Worm (Caenorhabditis elegans) whole organism, L4 larva: ENCODE data around the gene F36G9.7.

Experiments
- F26F4.8 ChIP-seq: fragments of 200-800 bp; sonication (Bioruptor generic); conservative IDR thresholded peaks from 2 replicates; pipeline ENCODE4 v1.3.6; 2022; ENCODE audit warnings: missing genetic modification characterization, missing compliant biosample characterization
- T20F7.1 ChIP-seq: fragments of 200-800 bp; sonication (Bioruptor generic); optimal IDR thresholded peaks from 2 replicates; lab custom pipeline; 2018; ENCODE audit warnings: mild to moderate bottlenecking, missing genetic modification characterization, missing compliant biosample characterization
- Y105C5A.15 ChIP-seq: fragments of 200-800 bp; sonication (Bioruptor generic); IDR thresholded peaks from 2 replicates; pipeline ENCODE4 v1.3.6; 2022; ENCODE audit warnings: missing genetic modification characterization, missing compliant biosample characterization
- Y5F2A.4 ChIP-seq: fragments of 200-800 bp; sonication (Bioruptor generic); optimal IDR thresholded peaks from 2 replicates; lab custom pipeline; 2018; ENCODE audit warnings: mild to moderate bottlenecking, missing genetic modification characterization, missing compliant biosample characterization
- ZK337.2 ChIP-seq: fragments of 200-800 bp; sonication (Bioruptor generic); IDR thresholded peaks from 2 replicates; pipeline ENCODE4 v1.3.6; 2022; ENCODE audit warnings: missing genetic modification reagents, missing genetic modification characterization, missing compliant biosample characterization
- arid-1 ChIP-seq: fragments of 200-800 bp; sonication (Bioruptor generic); conservative IDR thresholded peaks from 2 replicates; pipeline ENCODE4 v1.3.6; 2022; ENCODE audit warnings: missing genetic modification reagents, missing genetic modification characterization, missing compliant biosample characterization
- attf-4 ChIP-seq: sonication (generic microtip); optimal IDR thresholded peaks from 3 replicates; lab custom pipeline; 2017; ENCODE audit warnings: missing biosample characterization, missing genetic modification characterization
- ceh-28 ChIP-seq: fragments of 150-350 bp; optimal IDR thresholded peaks from 2 replicates; lab custom pipeline; 2014; ENCODE audit warnings: missing biosample characterization, missing genetic modification reagents, missing genetic modification characterization
- ceh-62 ChIP-seq: sonication (generic microtip); optimal IDR thresholded peaks from 2 replicates; lab custom pipeline; 2017; ENCODE audit warnings: missing biosample characterization, missing genetic modification characterization
- daf-16 ChIP-seq, 3 experiments: sonication (generic microtip); optimal IDR thresholded peaks; 2 replicates each; lab custom pipeline; 2016 to 2017; ENCODE audit warnings: missing genetic modification characterization in 3 of 3, missing genetic modification reagents in 3 of 3, mild to moderate bottlenecking in 2 of 3, missing compliant biosample characterization in 2 of 3, missing biosample characterization in 1 of 3, moderate library complexity in 1 of 3
- daf-19 ChIP-seq: fragments of 200-800 bp; sonication (Bioruptor generic); conservative IDR thresholded peaks from 2 replicates; pipeline ENCODE4 v1.3.6; 2022; ENCODE audit warnings: missing genetic modification characterization, missing compliant biosample characterization
- dpl-1 ChIP-seq: fragments of 150-350 bp; optimal IDR thresholded peaks from 2 replicates; lab custom pipeline; 2014; ENCODE audit warnings: missing biosample characterization, missing genetic modification reagents, missing genetic modification characterization
- hmg-1.1 ChIP-seq: fragments of 200-800 bp; sonication (Bioruptor generic); IDR thresholded peaks from 2 replicates; pipeline ENCODE4 v1.3.6; 2022; ENCODE audit warnings: missing genetic modification reagents, missing genetic modification characterization, missing compliant biosample characterization
- jun-1 ChIP-seq: fragments of 150-350 bp; optimal IDR thresholded peaks from 2 replicates; lab custom pipeline; 2014; ENCODE audit warnings: missing biosample characterization, missing genetic modification reagents, missing genetic modification characterization
- lin-13 ChIP-seq: fragments of 150-350 bp; optimal IDR thresholded peaks from 2 replicates; lab custom pipeline; 2014; ENCODE audit warnings: missing biosample characterization, missing genetic modification reagents, missing genetic modification characterization
- lin-15B ChIP-seq: fragments of 150-350 bp; sonication (generic microtip); optimal IDR thresholded peaks from 3 replicates; lab custom pipeline; 2014; ENCODE audit warnings: missing biosample characterization, missing genetic modification characterization
- lin-39 ChIP-seq: fragments of 150-350 bp; optimal IDR thresholded peaks from 2 replicates; lab custom pipeline; 2014; ENCODE audit warnings: missing biosample characterization, missing genetic modification reagents, missing genetic modification characterization
- mxl-3 ChIP-seq: fragments of 200-800 bp; sonication (Bioruptor generic); optimal IDR thresholded peaks from 2 replicates; lab custom pipeline; 2018; ENCODE audit warnings: mild to moderate bottlenecking, missing genetic modification characterization, missing compliant biosample characterization
- nhr-10 ChIP-seq: fragments of 150-350 bp; optimal IDR thresholded peaks from 2 replicates; lab custom pipeline; 2014; ENCODE audit warnings: missing biosample characterization, missing genetic modification characterization
- nhr-25 ChIP-seq: sonication (generic microtip); optimal IDR thresholded peaks from 2 replicates; lab custom pipeline; 2017; ENCODE audit warnings: missing genetic modification characterization, mild to moderate bottlenecking, missing compliant biosample characterization, antibody characterized with exemption, moderate library complexity, borderline replicate concordance; ENCODE audit not compliant: insufficient read depth
- nhr-28 ChIP-seq: fragments of 150-350 bp; optimal IDR thresholded peaks from 2 replicates; lab custom pipeline; 2014; ENCODE audit warnings: missing biosample characterization, missing genetic modification characterization
- nhr-76 ChIP-seq: fragments of 150-350 bp; optimal IDR thresholded peaks from 2 replicates; lab custom pipeline; 2014; ENCODE audit warnings: missing biosample characterization, missing genetic modification characterization
- nhr-77 ChIP-seq: fragments of 150-350 bp; optimal IDR thresholded peaks from 2 replicates; lab custom pipeline; 2014; ENCODE audit warnings: missing biosample characterization, missing genetic modification characterization
- pha-4 ChIP-seq, 2 experiments: fragments of 150-350 bp in 1 of 2; fragments of 200-800 bp in 1 of 2; sonication (Bioruptor generic) in 1 of 2; IDR thresholded peaks in 1 of 2; optimal IDR thresholded peaks in 1 of 2; 2 replicates each; pipeline versions ENCODE4 v1.3.6 to Lab custom; 2014 to 2022; ENCODE audit warnings: missing genetic modification characterization in 2 of 2, missing genetic modification reagents in 2 of 2, missing biosample characterization in 1 of 2, missing compliant biosample characterization in 1 of 2
- pqm-1 ChIP-seq: sonication (generic microtip); optimal IDR thresholded peaks from 2 replicates; lab custom pipeline; 2017; ENCODE audit warnings: missing biosample characterization, missing genetic modification characterization
- saeg-2 ChIP-seq: fragments of 200-800 bp; sonication (Bioruptor generic); IDR thresholded peaks from 2 replicates; pipeline ENCODE4 v1.3.6; 2022; ENCODE audit warnings: missing genetic modification reagents, missing genetic modification characterization, missing compliant biosample characterization
- sdz-12 ChIP-seq: fragments of 200-800 bp; sonication (Bioruptor generic); optimal IDR thresholded peaks from 2 replicates; lab custom pipeline; 2018; ENCODE audit warnings: mild to moderate bottlenecking, missing genetic modification characterization, missing compliant biosample characterization
- tag-97 ChIP-seq: fragments of 200-800 bp; sonication (Bioruptor generic); IDR thresholded peaks from 2 replicates; pipeline ENCODE4 v1.3.6; 2022; ENCODE audit warnings: missing genetic modification characterization, missing compliant biosample characterization
- unc-62 ChIP-seq, 3 experiments: fragments of 150-350 bp in 1 of 3; sonication (generic microtip); optimal IDR thresholded peaks in 2 of 3; peaks in 1 of 3; 1 replicate in 1 of 3; 2 replicates in 2 of 3; lab custom pipeline; 2014 to 2017; ENCODE audit warnings: missing biosample characterization in 3 of 3, missing genetic modification characterization in 3 of 3, missing genetic modification reagents in 3 of 3, missing genotype in 1 of 3

F36G9.7 gene

ce11 chrV:15924307-15924706 is 45.2 kb downstream of the F36G9.7 start, which contains the start of gene nhr-108:
nhr-108 (minus strand) TSS chrV:15924472.
- TF ChIP-seq nhr-77 (tag; lab: Kevin White, UChicago), result peak; percentile 68
- TF ChIP-seq daf-19, result no peak
- no peak for TF ChIP-seq daf-16 (GFP tag; optimal IDR thresholded peaks at IDR 0.05; lab: Kevin White, UChicago)
- TF ChIP-seq daf-16 (tag; optimal IDR thresholded peaks at IDR 0.05; lab: Kevin White, UChicago), result peak; percentile 39
- TF ChIP-seq nhr-28, result peak; percentile 87

ce11 chrV:15922979-15923378 is 46.6 kb downstream of the F36G9.7 start, which contains the start of gene F35E8.13:
F35E8.13 (plus strand) TSS chrV:15923279.
- no peak for TF ChIP-seq saeg-2 (GFP tag; lab: Robert Waterston, UW)
- TF ChIP-seq lin-15B (tag; lab: Kevin White, UChicago), result no peak
- TF ChIP-seq, all 104 proteins: peak for 0

ce11 chrV:15921102-15921501 is 48.5 kb downstream of the F36G9.7 start, which contains the start of gene cdr-1:
cdr-1 (plus strand) TSS chrV:15921309.
- TF ChIP-seq nhr-76 (tag; lab: Kevin White, UChicago), result no peak
- TF ChIP-seq unc-62 (GFP tag; optimal IDR thresholded peaks at IDR 0.05 in 1 of 2; lab: Kevin White, UChicago), result peak in 1 of 2 experiments; percentile 36
- TF ChIP-seq unc-62 (tag; optimal IDR thresholded peaks at IDR 0.05; lab: Kevin White, UChicago), result no peak
- TF ChIP-seq pqm-1 (tag; lab: Kevin White, UChicago), result peak; percentile 39
- no peak for TF ChIP-seq hmg-1.1 (GFP tag; lab: Robert Waterston, UW)
- no peak for TF ChIP-seq jun-1 (tag; lab: Kevin White, UChicago)
- TF ChIP-seq ZK337.2, result no peak
- peak; percentile 93 for TF ChIP-seq nhr-28
- TF ChIP-seq Y5F2A.4 (GFP tag; lab: Kevin White, UChicago), result no peak
- no peak for TF ChIP-seq F26F4.8 (GFP tag; lab: Robert Waterston, UW)
- TF ChIP-seq tag-97, result no peak
- no peak for TF ChIP-seq pha-4 (GFP tag; IDR thresholded peaks at IDR 0.05; lab: Robert Waterston, UW)
- TF ChIP-seq pha-4 (tag; optimal IDR thresholded peaks at IDR 0.05; lab: Kevin White, UChicago), result no peak
- TF ChIP-seq Y105C5A.15 (GFP tag; lab: Robert Waterston, UW), result no peak

- TF ChIP-seq nhr-25 (no peak), ceh-62 (no peak), lin-15B (tag; lab: Kevin White, UChicago) (no peak), lin-13 (GFP tag; lab: Kevin White, UChicago) (no peak), T20F7.1 (GFP tag; lab: Kevin White, UChicago) (no peak), ceh-28 (no peak), lin-39 (tag; lab: Kevin White, UChicago) (no peak), jun-1 (tag; lab: Kevin White, UChicago) (no peak), mxl-3 (GFP tag; lab: Kevin White, UChicago) (no peak), arid-1 (GFP tag; lab: Robert Waterston, UW) (no peak), tag-97 (no peak), dpl-1 (GFP tag; lab: Kevin White, UChicago) (no peak), nhr-10 (tag; lab: Kevin White, UChicago) (no peak), attf-4 (tag; lab: Kevin White, UChicago) (no peak), sdz-12 (GFP tag; lab: Kevin White, UChicago) (no peak)
These were observed 49.3 kb downstream of the F36G9.7 start, which contains the start of gene F35E8.10 for ce11 chrV:15920273-15920672. F35E8.10 (minus strand) TSS chrV:15920373.
